Worm (Caenorhabditis elegans): ENCODE results near the gene ZK686.6.

ce11 chrIII:7819866-7820265 is 47.1 kb upstream of the ZK686.6 start:
- no peak for TF ChIP-seq pha-4 (tag; optimal IDR thresholded peaks at IDR 0.05)
- TF ChIP-seq ceh-43 (GFP tag; optimal IDR thresholded peaks at IDR 0.05): no peak
- TF ChIP-seq elt-1 (tag; optimal IDR thresholded peaks at IDR 0.05; ENCODE audit: borderline replicate concordance, insufficient read depth): no peak
- no peak for TF ChIP-seq blmp-1 (tag; optimal IDR thresholded peaks at IDR 0.05)
- TF ChIP-seq mep-1 (tag; optimal IDR thresholded peaks at IDR 0.05): no peak
